Fruit fly (Drosophila melanogaster) whole organism, embryonic: Measurements from ENCODE around the gene Muc96D.

Source experiments
- CG10654 ChIP-seq: fragments of 200-800 bp; sonication (Bioruptor generic); optimal IDR thresholded peaks from 2 replicates; lab custom pipeline; 2016; ENCODE audit warnings: missing biosample characterization, missing genetic modification characterization
- CG11085 ChIP-seq: fragments of 200-800 bp; sonication (Bioruptor generic); IDR thresholded peaks from 2 replicates; pipeline ENCODE4 v1.3.6; 2022; ENCODE audit warnings: missing biosample characterization, missing genetic modification characterization
- CG11723 ChIP-seq: fragments of 200-800 bp; sonication (Bioruptor generic); optimal IDR thresholded peaks from 2 replicates; lab custom pipeline; 2017; ENCODE audit warnings: missing biosample characterization, mild to moderate bottlenecking, missing genetic modification characterization
- CG12071 ChIP-seq: fragments of 200-800 bp; sonication (Bioruptor generic); optimal IDR thresholded peaks from 3 replicates; lab custom pipeline; 2018; ENCODE audit warnings: missing biosample characterization, mild to moderate bottlenecking, missing genetic modification characterization
- CG15073 ChIP-seq: fragments of 200-800 bp; sonication (Bioruptor generic); optimal IDR thresholded peaks from 2 replicates; lab custom pipeline; 2016; ENCODE audit warnings: missing biosample characterization, missing genetic modification characterization
- CG18599 ChIP-seq: fragments of 200-800 bp; sonication (Bioruptor generic); optimal IDR thresholded peaks from 3 replicates; lab custom pipeline; 2017; ENCODE audit warnings: missing biosample characterization, missing genetic modification characterization, mild to moderate bottlenecking, moderate library complexity, missing genetic modification reagents
- CG2116 ChIP-seq: fragments of 200-800 bp; sonication (Bioruptor generic); optimal IDR thresholded peaks from 3 replicates; lab custom pipeline; 2018; ENCODE audit warnings: missing biosample characterization, mild to moderate bottlenecking, missing genetic modification characterization
- CG30020 ChIP-seq: fragments of 200-800 bp; optimal IDR thresholded peaks from 2 replicates; lab custom pipeline; 2019; ENCODE audit warnings: missing biosample characterization, mild to moderate bottlenecking, missing genetic modification characterization, moderate library complexity
- CG4328 ChIP-seq: fragments of 200-800 bp; sonication (Bioruptor generic); optimal IDR thresholded peaks from 3 replicates; lab custom pipeline; 2017; ENCODE audit warnings: missing biosample characterization, missing genetic modification reagents, missing genetic modification characterization
- CG4404 ChIP-seq: fragments of 200-800 bp; sonication (Bioruptor generic); IDR thresholded peaks from 2 replicates; pipeline ENCODE4 v1.3.6; 2022; ENCODE audit warnings: missing biosample characterization, missing genetic modification characterization
- CG7372 ChIP-seq: fragments of 200-800 bp; sonication (Bioruptor generic); IDR thresholded peaks from 2 replicates; pipeline ENCODE4 v1.3.6; 2022; ENCODE audit warnings: missing biosample characterization, missing genetic modification characterization
- CG8478 ChIP-seq: fragments of >200 bp; optimal IDR thresholded peaks from 2 replicates; lab custom pipeline; 2018
- CG9797 ChIP-seq: fragments of 200-800 bp; sonication (Bioruptor generic); optimal IDR thresholded peaks from 3 replicates; lab custom pipeline; 2018; ENCODE audit warnings: missing biosample characterization, mild to moderate bottlenecking, missing genetic modification characterization
- CoRest ChIP-seq: fragments of 200-800 bp; sonication (Bioruptor generic); optimal IDR thresholded peaks from 3 replicates; lab custom pipeline; 2018; ENCODE audit warnings: missing biosample characterization, mild to moderate bottlenecking, missing genetic modification characterization, moderate library complexity
- Dek ChIP-seq: fragments of 200-800 bp; sonication (Bioruptor generic); optimal IDR thresholded peaks from 3 replicates; lab custom pipeline; 2019; ENCODE audit warnings: missing biosample characterization, mild to moderate bottlenecking, missing genetic modification characterization, moderate library complexity
- Doc2 ChIP-seq: fragments of 200-800 bp; sonication (Bioruptor generic); IDR thresholded peaks from 2 replicates; pipeline ENCODE4 v1.3.6; 2022; ENCODE audit warnings: missing biosample characterization, missing genetic modification characterization
- Gug ChIP-seq: fragments of 200-800 bp; sonication (Bioruptor generic); IDR thresholded peaks from 4 replicates; pipeline ENCODE4 v1.3.6; 2022; ENCODE audit warnings: missing biosample characterization, missing genetic modification characterization
- HmgZ ChIP-seq: fragments of 200-800 bp; sonication (Bioruptor generic); optimal IDR thresholded peaks from 2 replicates; lab custom pipeline; 2018; ENCODE audit warnings: missing biosample characterization, mild to moderate bottlenecking, missing genetic modification characterization
- Hmx ChIP-seq: fragments of 200-800 bp; sonication (Bioruptor generic); optimal IDR thresholded peaks from 2 replicates; lab custom pipeline; 2016; ENCODE audit warnings: missing biosample characterization, missing genetic modification characterization
- Hr51 ChIP-seq, 2 experiments: fragments of 200-800 bp; sonication (Bioruptor generic); optimal IDR thresholded peaks; 2 replicates in 1 of 2; 3 replicates in 1 of 2; lab custom pipeline; 2016 to 2018; ENCODE audit warnings: missing biosample characterization in 2 of 2, missing genetic modification characterization in 2 of 2, mild to moderate bottlenecking in 1 of 2, moderate library complexity in 1 of 2
- Lim3 ChIP-seq: fragments of 200-800 bp; sonication (Bioruptor generic); IDR thresholded peaks from 2 replicates; pipeline ENCODE4 v1.3.6; 2022; ENCODE audit warnings: missing biosample characterization, missing genetic modification characterization
- MESR4 ChIP-seq: fragments of 200-800 bp; sonication (Bioruptor generic); optimal IDR thresholded peaks from 2 replicates; lab custom pipeline; 2018; ENCODE audit warnings: missing biosample characterization, mild to moderate bottlenecking, missing genetic modification characterization, moderate library complexity
- Rx ChIP-seq: fragments of 200-800 bp; sonication (Bioruptor generic); IDR thresholded peaks from 2 replicates; pipeline ENCODE4 v1.3.6; 2022; ENCODE audit warnings: missing biosample characterization, missing genetic modification characterization
- YL-1 ChIP-seq: fragments of 200-800 bp; sonication (Bioruptor generic); optimal IDR thresholded peaks from 3 replicates; lab custom pipeline; 2017; ENCODE audit warnings: missing biosample characterization, mild to moderate bottlenecking, missing genetic modification characterization
- bigmax ChIP-seq: fragments of 200-800 bp; sonication (Bioruptor generic); optimal IDR thresholded peaks from 2 replicates; lab custom pipeline; 2018; ENCODE audit warnings: missing biosample characterization, mild to moderate bottlenecking, missing genetic modification characterization
- bsh ChIP-seq, 2 experiments: fragments of 200-800 bp; sonication (Bioruptor generic); optimal IDR thresholded peaks; 2 replicates each; lab custom pipeline; 2017 to 2018; ENCODE audit warnings: mild to moderate bottlenecking in 2 of 2, missing biosample characterization in 2 of 2, missing genetic modification characterization in 2 of 2, moderate library complexity in 1 of 2
- crc ChIP-seq: fragments of 200-800 bp; sonication (Bioruptor generic); optimal IDR thresholded peaks from 2 replicates; lab custom pipeline; 2016; ENCODE audit warnings: missing biosample characterization, missing genetic modification characterization
- dysf ChIP-seq: fragments of 200-800 bp; sonication (Bioruptor generic); IDR thresholded peaks from 3 replicates; pipeline ENCODE4 v1.3.6; 2022; ENCODE audit warnings: missing biosample characterization, missing genetic modification characterization
- gsb ChIP-seq: fragments of 200-800 bp; sonication (Bioruptor generic); IDR thresholded peaks from 2 replicates; pipeline ENCODE4 v1.3.6; 2022; ENCODE audit warnings: missing biosample characterization, missing genetic modification characterization
- h ChIP-seq: fragments of >200 bp; optimal IDR thresholded peaks from 2 replicates; lab custom pipeline; 2017
- hb ChIP-seq: fragments of 200-800 bp; sonication (Bioruptor generic); IDR thresholded peaks from 3 replicates; pipeline ENCODE4 v1.3.6; 2022; ENCODE audit warnings: missing biosample characterization, missing genetic modification characterization; ENCODE audit not compliant: partially characterized antibody
- kah ChIP-seq: fragments of 200-800 bp; sonication (Bioruptor generic); optimal IDR thresholded peaks from 2 replicates; lab custom pipeline; 2018; ENCODE audit warnings: missing biosample characterization, mild to moderate bottlenecking, missing genetic modification characterization
- lola ChIP-seq, 3 experiments: fragments of >200 bp in 2 of 3; fragments of 200-800 bp in 1 of 3; sonication (Bioruptor generic) in 1 of 3; optimal IDR thresholded peaks; 2 replicates each; lab custom pipeline; 2017 to 2019; ENCODE audit warnings: missing biosample characterization in 3 of 3, missing genetic modification characterization in 3 of 3, mild to moderate bottlenecking in 1 of 3, moderate library complexity in 1 of 3
- lov ChIP-seq, 2 experiments: fragments of 200-800 bp in 1 of 2; fragments of >200 bp in 1 of 2; sonication (Bioruptor generic) in 1 of 2; IDR thresholded peaks in 1 of 2; optimal IDR thresholded peaks in 1 of 2; 2 replicates in 1 of 2; 3 replicates in 1 of 2; pipeline versions ENCODE4 v1.3.6 to Lab custom; 2017 to 2022; ENCODE audit warnings: missing biosample characterization in 1 of 2, missing genetic modification characterization in 1 of 2
- maf-S ChIP-seq: fragments of 200-800 bp; sonication (Bioruptor generic); optimal IDR thresholded peaks from 2 replicates; lab custom pipeline; 2016; ENCODE audit warnings: missing biosample characterization, missing genetic modification characterization
- pb ChIP-seq: fragments of 200-800 bp; sonication (Bioruptor generic); optimal IDR thresholded peaks from 3 replicates; lab custom pipeline; 2016; ENCODE audit warnings: missing biosample characterization, missing genetic modification characterization
- peb ChIP-seq: fragments of 200-800 bp; sonication (Bioruptor generic); IDR thresholded peaks from 2 replicates; pipeline ENCODE4 v1.3.6; 2022; ENCODE audit warnings: missing biosample characterization, missing genetic modification characterization
- phol ChIP-seq: fragments of 200-800 bp; sonication (Bioruptor generic); optimal IDR thresholded peaks from 3 replicates; lab custom pipeline; 2018; ENCODE audit warnings: missing biosample characterization, mild to moderate bottlenecking, missing genetic modification characterization, moderate library complexity
- pzg ChIP-seq: fragments of 200-800 bp; sonication (Bioruptor generic); optimal IDR thresholded peaks from 3 replicates; lab custom pipeline; 2018; ENCODE audit warnings: missing biosample characterization, mild to moderate bottlenecking, missing genetic modification characterization, moderate library complexity
- sens-2 ChIP-seq: fragments of 200-800 bp; sonication (Bioruptor generic); IDR thresholded peaks from 2 replicates; pipeline ENCODE4 v1.3.6; 2022; ENCODE audit warnings: missing biosample characterization, missing genetic modification characterization
- slbo ChIP-seq: fragments of 200-800 bp; sonication (Bioruptor generic); IDR thresholded peaks from 2 replicates; pipeline ENCODE4 v1.3.6; 2022; ENCODE audit warnings: missing biosample characterization, missing genetic modification characterization
- slou ChIP-seq: fragments of 200-800 bp; sonication (Bioruptor generic); optimal IDR thresholded peaks from 3 replicates; lab custom pipeline; 2016; ENCODE audit warnings: missing biosample characterization, missing genetic modification characterization
- slp2 ChIP-seq: fragments of 200-800 bp; sonication (Bioruptor generic); optimal IDR thresholded peaks from 2 replicates; lab custom pipeline; 2016; ENCODE audit warnings: missing biosample characterization, missing genetic modification characterization
- sug ChIP-seq: fragments of 200-800 bp; optimal IDR thresholded peaks from 2 replicates; lab custom pipeline; 2019; ENCODE audit warnings: missing biosample characterization, mild to moderate bottlenecking, missing genetic modification characterization, moderate library complexity
- tap ChIP-seq: fragments of 200-800 bp; optimal IDR thresholded peaks from 3 replicates; lab custom pipeline; 2019; ENCODE audit warnings: missing biosample characterization, mild to moderate bottlenecking, missing genetic modification characterization, moderate library complexity
- vnd ChIP-seq: fragments of 200-800 bp; sonication (Bioruptor generic); IDR thresholded peaks from 3 replicates; pipeline ENCODE4 v1.3.6; 2022; ENCODE audit warnings: missing biosample characterization, missing genetic modification characterization; ENCODE audit not compliant: partially characterized antibody
- vvl ChIP-seq: fragments of 200-800 bp; sonication (Bioruptor generic); IDR thresholded peaks from 2 replicates; pipeline ENCODE4 v1.3.6; 2022; ENCODE audit warnings: missing biosample characterization, missing genetic modification characterization
- wdn ChIP-seq: fragments of 200-800 bp; sonication (Bioruptor generic); IDR thresholded peaks from 2 replicates; pipeline ENCODE4 v1.3.6; 2022; ENCODE audit warnings: missing biosample characterization, missing genetic modification characterization

The Muc96D gene

dm6 chr3R:25445546-25446400 is 45.3 kb upstream of the Muc96D start (continued):
- TF ChIP-seq phol (tag; lab: Kevin White, UChicago) (peak; percentile 84), Dek (tag; lab: Kevin White, UChicago) (no peak), CG8478 (lab: Kevin White, UChicago) (no peak), lola (GFP tag; optimal IDR thresholded peaks at IDR 0.05; lab: Kevin White, UChicago) (peak in 1 of 3 experiments; percentile 81), gsb (0 out of 2 replicates have a peak, but pooled peaks have one; percentile 33), Hmx (GFP tag; lab: Kevin White, UChicago) (no peak), peb (GFP tag; lab: Robert Waterston, UW) (peak; percentile 59; the same call in 1 of the 2 replicates), CG9797 (GFP tag; lab: Kevin White, UChicago) (no peak), Lim3 (GFP tag; lab: Robert Waterston, UW) (no peak), slbo (GFP tag; lab: Robert Waterston, UW) (peak; percentile 34; the same call in 1 of the 2 replicates), Gug (GFP tag; lab: Robert Waterston, UW) (peak; percentile 31; the same call in 1 of the 4 replicates), vnd (0 out of 3 replicates have a peak, but pooled peaks have one; percentile 34), Doc2 (no peak), crc (GFP tag; lab: Kevin White, UChicago) (no peak), CG15073 (GFP tag; lab: Kevin White, UChicago) (peak; percentile 40), wdn (GFP tag; lab: Robert Waterston, UW) (no peak), maf-S (GFP tag; lab: Kevin White, UChicago) (peak; percentile 23), HmgZ (no peak), YL-1 (GFP tag; lab: Kevin White, UChicago) (no peak), CG30020 (tag; lab: Kevin White, UChicago) (peak; percentile 6), CG7372 (GFP tag; lab: Robert Waterston, UW) (peak; percentile 28; the same call in 1 of the 2 replicates), h (no peak), pb (GFP tag; lab: Kevin White, UChicago) (no peak), Hr51 (GFP tag; optimal IDR thresholded peaks at IDR 0.05; lab: Kevin White, UChicago) (peak; percentile 47 to 68), dysf (GFP tag; lab: Robert Waterston, UW) (peak; percentile 69; the same call in 2 of the 3 replicates), CG12071 (GFP tag; lab: Kevin White, UChicago) (no peak), sug (no peak), vvl (GFP tag; lab: Robert Waterston, UW) (peak; percentile 83), CG11723 (GFP tag; lab: Kevin White, UChicago) (peak; percentile 36), CG11085 (GFP tag; lab: Robert Waterston, UW) (no peak), lov (optimal IDR thresholded peaks at IDR 0.05; lab: Kevin White, UChicago) (no peak), lov (GFP tag; IDR thresholded peaks at IDR 0.05; lab: Robert Waterston, UW) (no peak; the same call in 2 of the 3 replicates), pzg (GFP tag; lab: Kevin White, UChicago) (no peak), sens-2 (GFP tag; lab: Robert Waterston, UW) (peak; percentile 62; the same call in 1 of the 2 replicates), CG4404 (GFP tag; lab: Robert Waterston, UW) (peak; percentile 77), CG4328 (GFP tag; lab: Kevin White, UChicago) (no peak), CoRest (peak; percentile 41), bsh (GFP tag; optimal IDR thresholded peaks at IDR 0.05; lab: Kevin White, UChicago) (peak; percentile 82 to 91), Rx (GFP tag; lab: Robert Waterston, UW) (peak; percentile 53), CG10654 (peak; percentile 44), kah (no peak), MESR4 (GFP tag; lab: Kevin White, UChicago) (no peak), slp2 (GFP tag; lab: Kevin White, UChicago) (peak; percentile 60), slou (GFP tag; lab: Kevin White, UChicago) (no peak), CG2116 (GFP tag; lab: Kevin White, UChicago) (peak; percentile 16), bigmax (GFP tag; lab: Kevin White, UChicago) (no peak), CG18599 (GFP tag; lab: Kevin White, UChicago) (peak; percentile 28), tap (tag; lab: Kevin White, UChicago) (peak; percentile 36), hb (GFP tag; lab: Robert Waterston, UW) (no peak)
